Worm (Caenorhabditis elegans) whole organism, late embryonic: ENCODE results near the gene Y38H8A.7.
"Not testable (repeated sequence)": the region's sequence is repeated elsewhere in the genome, so short reads cannot be mapped to it uniquely, and the experiment has no call there.

Experiments
- C08G9.2 ChIP-seq: sonication (generic microtip); optimal IDR thresholded peaks from 2 replicates; lab custom pipeline; 2016; ENCODE audit warnings: mild to moderate bottlenecking, missing genetic modification characterization, moderate library complexity, missing compliant biosample characterization
- Y22D7AL.16 ChIP-seq: sonication (generic microtip); optimal IDR thresholded peaks from 2 replicates; lab custom pipeline; 2016; ENCODE audit warnings: missing genetic modification characterization, missing compliant biosample characterization
- ama-1 ChIP-seq: fragments of 150-350 bp; optimal IDR thresholded peaks from 2 replicates; lab custom pipeline; 2014
- ceh-30 ChIP-seq: fragments of 150-350 bp; optimal IDR thresholded peaks from 2 replicates; lab custom pipeline; 2014; ENCODE audit warnings: missing biosample characterization, missing genetic modification characterization
- ceh-45 ChIP-seq: fragments of 200-800 bp; sonication (Bioruptor generic); IDR thresholded peaks from 2 replicates; pipeline ENCODE4 v1.3.6; 2022; ENCODE audit warnings: missing genetic modification reagents, missing genetic modification characterization, missing compliant biosample characterization
- mec-3 ChIP-seq: sonication (generic microtip); optimal IDR thresholded peaks from 2 replicates; lab custom pipeline; 2016; ENCODE audit warnings: borderline replicate concordance, missing genetic modification characterization, missing compliant biosample characterization
- nhr-11 ChIP-seq: fragments of 150-350 bp; optimal IDR thresholded peaks from 2 replicates; lab custom pipeline; 2014; ENCODE audit warnings: missing biosample characterization, missing genetic modification characterization
- pag-3 ChIP-seq: sonication (generic microtip); optimal IDR thresholded peaks from 2 replicates; lab custom pipeline; 2016; ENCODE audit warnings: missing compliant biosample characterization, missing genetic modification characterization, borderline replicate concordance
- pha-2 ChIP-seq: sonication (generic microtip); optimal IDR thresholded peaks from 2 replicates; lab custom pipeline; 2017; ENCODE audit warnings: mild to moderate bottlenecking, missing genetic modification characterization, missing compliant biosample characterization
- pha-4 ChIP-seq: fragments of 150-350 bp; optimal IDR thresholded peaks from 2 replicates; lab custom pipeline; 2018; ENCODE audit warnings: missing biosample characterization, missing genetic modification reagents, missing genetic modification characterization
- rnt-1 ChIP-seq: sonication (generic microtip); optimal IDR thresholded peaks from 2 replicates; lab custom pipeline; 2016; ENCODE audit warnings: missing genetic modification characterization, missing compliant biosample characterization
- unc-55 ChIP-seq: sonication (generic microtip); optimal IDR thresholded peaks from 2 replicates; lab custom pipeline; 2017; ENCODE audit warnings: missing biosample characterization, missing genetic modification reagents, missing genetic modification characterization
- unc-86 ChIP-seq: sonication (generic microtip); optimal IDR thresholded peaks from 2 replicates; lab custom pipeline; 2016; ENCODE audit warnings: missing genetic modification characterization, missing compliant biosample characterization

DNA sequence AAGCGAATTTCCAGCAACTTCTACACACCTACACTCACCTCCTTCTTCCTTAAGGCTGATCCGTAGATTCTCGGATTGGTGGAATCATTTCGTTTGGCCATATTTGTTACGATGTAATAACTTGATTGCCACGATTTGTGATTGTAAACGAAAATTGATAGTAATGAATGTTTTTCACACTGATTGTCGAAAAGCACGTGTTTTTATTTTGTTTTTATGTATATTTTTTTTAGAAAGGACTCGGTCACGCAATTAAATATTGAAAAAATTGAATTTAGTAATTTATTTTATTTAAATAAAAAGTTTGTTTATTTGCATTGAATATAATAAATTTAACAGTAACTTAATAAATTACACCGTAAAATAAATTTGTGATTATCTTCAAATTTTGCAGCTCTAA is 21.4 kb upstream of the Y38H8A.7 start, which contains the start of gene K09B11.5:
- not testable (repeated sequence) for TF ChIP-seq nhr-11 (tag; lab: Kevin White, UChicago); pha-4 (tag; lab: Kevin White, UChicago); unc-86 (tag; lab: Kevin White, UChicago); C08G9.2; unc-55 (GFP tag; lab: Kevin White, UChicago); rnt-1; ama-1; mec-3; ceh-45 (GFP tag; lab: Robert Waterston, UW); pha-2 (tag; lab: Kevin White, UChicago); ceh-30 (tag; lab: Kevin White, UChicago); Y22D7AL.16; pag-3 (tag; lab: Kevin White, UChicago)
